Fruit fly (Drosophila melanogaster) whole organism, embryonic: ENCODE data around the gene Tbca.
A peak's percentile ranks its signal among the peaks of the same experiment; 100 is the strongest.

Source experiments
- Bteb2 ChIP-seq: fragments of 200-800 bp; sonication (Bioruptor generic); optimal IDR thresholded peaks from 2 replicates; lab custom pipeline; 2016; ENCODE audit warnings: missing biosample characterization, missing genetic modification characterization
- CG1024 ChIP-seq: fragments of 200-800 bp; sonication (Bioruptor generic); IDR thresholded peaks from 2 replicates; pipeline ENCODE4 v1.3.6; 2022; ENCODE audit warnings: missing biosample characterization, missing genetic modification characterization
- CG10462 ChIP-seq: fragments of 200-800 bp; sonication (Bioruptor generic); optimal IDR thresholded peaks from 2 replicates; lab custom pipeline; 2016; ENCODE audit warnings: missing biosample characterization, missing genetic modification characterization
- CG13287 ChIP-seq: fragments of 200-800 bp; sonication (Bioruptor generic); IDR thresholded peaks from 2 replicates; pipeline ENCODE4 v1.3.6; 2022; ENCODE audit warnings: missing biosample characterization, missing genetic modification characterization; ENCODE audit not compliant: partially characterized antibody
- CG14710 ChIP-seq: fragments of 200-800 bp; sonication (Bioruptor generic); optimal IDR thresholded peaks from 3 replicates; lab custom pipeline; 2019; ENCODE audit warnings: missing biosample characterization, mild to moderate bottlenecking, missing genetic modification characterization, moderate library complexity
- CG15514 ChIP-seq: fragments of 200-800 bp; sonication (Bioruptor generic); optimal IDR thresholded peaks from 3 replicates; lab custom pipeline; 2017; ENCODE audit warnings: missing biosample characterization, missing genetic modification characterization, mild to moderate bottlenecking, moderate library complexity, missing genetic modification reagents
- CG17385 ChIP-seq: fragments of 200-800 bp; sonication (Bioruptor generic); optimal IDR thresholded peaks from 3 replicates; lab custom pipeline; 2018; ENCODE audit warnings: missing biosample characterization, mild to moderate bottlenecking, missing genetic modification characterization
- CG17912 ChIP-seq: fragments of 200-800 bp; sonication (Bioruptor generic); optimal IDR thresholded peaks from 2 replicates; lab custom pipeline; 2018; ENCODE audit warnings: missing biosample characterization, mild to moderate bottlenecking, missing genetic modification characterization
- CG34422 ChIP-seq: fragments of 200-800 bp; sonication (Bioruptor generic); IDR thresholded peaks from 3 replicates; pipeline ENCODE4 v1.3.6; 2022; ENCODE audit warnings: missing biosample characterization, missing genetic modification characterization
- CG5953 ChIP-seq: fragments of 200-800 bp; sonication (Bioruptor generic); IDR thresholded peaks from 2 replicates; pipeline ENCODE4 v1.3.6; 2022; ENCODE audit warnings: missing biosample characterization, missing genetic modification characterization
- CG6689 ChIP-seq: fragments of 200-800 bp; sonication (Bioruptor generic); IDR thresholded peaks from 2 replicates; pipeline ENCODE4 v1.3.6; 2022; ENCODE audit warnings: missing biosample characterization, missing genetic modification characterization
- CG6791 ChIP-seq: fragments of 200-800 bp; sonication (Bioruptor generic); IDR thresholded peaks from 3 replicates; pipeline ENCODE4 v1.3.6; 2022; ENCODE audit warnings: missing biosample characterization, missing genetic modification characterization; ENCODE audit not compliant: partially characterized antibody
- CG9797 ChIP-seq: fragments of 200-800 bp; sonication (Bioruptor generic); optimal IDR thresholded peaks from 3 replicates; lab custom pipeline; 2018; ENCODE audit warnings: missing biosample characterization, mild to moderate bottlenecking, missing genetic modification characterization
- CG9817 ChIP-seq: fragments of 200-800 bp; sonication (Bioruptor generic); optimal IDR thresholded peaks from 2 replicates; lab custom pipeline; 2018; ENCODE audit warnings: missing biosample characterization, mild to moderate bottlenecking, missing genetic modification characterization, moderate library complexity
- Dll ChIP-seq: fragments of 200-800 bp; sonication (Bioruptor generic); IDR thresholded peaks from 4 replicates; pipeline ENCODE4 v1.3.6; 2022; ENCODE audit warnings: missing biosample characterization, missing genetic modification characterization; ENCODE audit not compliant: partially characterized antibody
- Dp ChIP-seq: fragments of 200-800 bp; sonication (Bioruptor generic); optimal IDR thresholded peaks from 2 replicates; lab custom pipeline; 2018; ENCODE audit warnings: missing biosample characterization, mild to moderate bottlenecking, missing genetic modification characterization, moderate library complexity
- Dref ChIP-seq: fragments of 200-800 bp; sonication (Bioruptor generic); IDR thresholded peaks from 2 replicates; pipeline ENCODE4 v1.3.6; 2022; ENCODE audit warnings: missing biosample characterization, missing genetic modification characterization
- Gug ChIP-seq: fragments of 200-800 bp; sonication (Bioruptor generic); IDR thresholded peaks from 4 replicates; pipeline ENCODE4 v1.3.6; 2022; ENCODE audit warnings: missing biosample characterization, missing genetic modification characterization
- H15 ChIP-seq: fragments of 200-800 bp; sonication (Bioruptor generic); IDR thresholded peaks from 3 replicates; pipeline ENCODE4 v1.3.6; 2022; ENCODE audit warnings: missing biosample characterization, missing genetic modification characterization
- HLH4C ChIP-seq: fragments of 200-800 bp; sonication (Bioruptor generic); IDR thresholded peaks from 3 replicates; pipeline ENCODE4 v1.3.6; 2022; ENCODE audit warnings: missing biosample characterization, missing genetic modification characterization; ENCODE audit not compliant: partially characterized antibody
- HmgZ ChIP-seq: fragments of 200-800 bp; sonication (Bioruptor generic); optimal IDR thresholded peaks from 2 replicates; lab custom pipeline; 2018; ENCODE audit warnings: missing biosample characterization, mild to moderate bottlenecking, missing genetic modification characterization
- Hr3 ChIP-seq: fragments of 200-800 bp; sonication (Bioruptor generic); optimal IDR thresholded peaks from 3 replicates; lab custom pipeline; 2016; ENCODE audit warnings: missing biosample characterization, missing genetic modification characterization
- Hr78 ChIP-seq, 2 experiments: fragments of 200-800 bp in 1 of 2; fragments of >200 bp in 1 of 2; sonication (Bioruptor generic) in 1 of 2; optimal IDR thresholded peaks; 2 replicates each; lab custom pipeline; 2017 to 2019; ENCODE audit warnings: missing biosample characterization in 2 of 2, missing genetic modification characterization in 2 of 2, mild to moderate bottlenecking in 1 of 2, moderate library complexity in 1 of 2
- Lim3 ChIP-seq: fragments of 200-800 bp; sonication (Bioruptor generic); IDR thresholded peaks from 2 replicates; pipeline ENCODE4 v1.3.6; 2022; ENCODE audit warnings: missing biosample characterization, missing genetic modification characterization
- Meics ChIP-seq: fragments of 200-800 bp; sonication (Bioruptor generic); optimal IDR thresholded peaks from 2 replicates; lab custom pipeline; 2017; ENCODE audit warnings: missing biosample characterization, mild to moderate bottlenecking, missing genetic modification characterization
- Mes4 ChIP-seq: fragments of 200-800 bp; sonication (Bioruptor generic); optimal IDR thresholded peaks from 2 replicates; lab custom pipeline; 2016; ENCODE audit warnings: missing biosample characterization, missing genetic modification characterization
- Oli ChIP-seq: fragments of 200-800 bp; sonication (Bioruptor generic); optimal IDR thresholded peaks from 2 replicates; lab custom pipeline; 2018; ENCODE audit warnings: missing biosample characterization, mild to moderate bottlenecking, missing genetic modification characterization, moderate library complexity
- Optix ChIP-seq: fragments of 200-800 bp; sonication (Bioruptor generic); IDR thresholded peaks from 3 replicates; pipeline ENCODE4 v1.3.6; 2022; ENCODE audit warnings: missing biosample characterization, missing genetic modification characterization
- PHDP ChIP-seq: fragments of 200-800 bp; sonication (Bioruptor generic); optimal IDR thresholded peaks from 3 replicates; lab custom pipeline; 2018; ENCODE audit warnings: missing biosample characterization, mild to moderate bottlenecking, missing genetic modification characterization, moderate library complexity
- Scr ChIP-seq: fragments of 200-800 bp; sonication (Bioruptor generic); IDR thresholded peaks from 2 replicates; pipeline ENCODE4 v1.3.6; 2022; ENCODE audit warnings: missing biosample characterization, missing genetic modification characterization; ENCODE audit not compliant: partially characterized antibody
- Side ChIP-seq: fragments of 200-800 bp; sonication (Bioruptor generic); optimal IDR thresholded peaks from 2 replicates; lab custom pipeline; 2016; ENCODE audit warnings: missing biosample characterization, missing genetic modification characterization
- Sin3A ChIP-seq: fragments of >200 bp; optimal IDR thresholded peaks from 2 replicates; lab custom pipeline; 2018
- Sry-δ ChIP-seq: fragments of 200-800 bp; sonication (Bioruptor generic); optimal IDR thresholded peaks from 2 replicates; lab custom pipeline; 2016; ENCODE audit warnings: missing biosample characterization, missing genetic modification characterization
- YL-1 ChIP-seq: fragments of 200-800 bp; sonication (Bioruptor generic); optimal IDR thresholded peaks from 3 replicates; lab custom pipeline; 2017; ENCODE audit warnings: missing biosample characterization, mild to moderate bottlenecking, missing genetic modification characterization
- amos ChIP-seq: fragments of 200-800 bp; sonication (Bioruptor generic); IDR thresholded peaks from 2 replicates; pipeline ENCODE4 v1.3.6; 2022; ENCODE audit warnings: missing biosample characterization, missing genetic modification characterization; ENCODE audit not compliant: partially characterized antibody
- bowl ChIP-seq: fragments of 200-800 bp; sonication (Bioruptor generic); IDR thresholded peaks from 2 replicates; pipeline ENCODE4 v1.3.6; 2022; ENCODE audit warnings: missing biosample characterization, missing genetic modification characterization
- gfzf ChIP-seq: fragments of 200-800 bp; sonication (Bioruptor generic); optimal IDR thresholded peaks from 2 replicates; lab custom pipeline; 2016; ENCODE audit warnings: missing biosample characterization, mild to moderate bottlenecking, missing genetic modification characterization, moderate library complexity
- grn ChIP-seq: fragments of 200-800 bp; sonication (Bioruptor generic); optimal IDR thresholded peaks from 3 replicates; lab custom pipeline; 2017; ENCODE audit warnings: missing biosample characterization, missing genetic modification characterization
- lab ChIP-seq: fragments of 200-800 bp; sonication (Bioruptor generic); optimal IDR thresholded peaks from 3 replicates; lab custom pipeline; 2017; ENCODE audit warnings: missing biosample characterization, missing genetic modification characterization, mild to moderate bottlenecking, moderate library complexity, missing genetic modification reagents
- pfk ChIP-seq: fragments of 200-800 bp; sonication (Bioruptor generic); optimal IDR thresholded peaks from 2 replicates; lab custom pipeline; 2018; ENCODE audit warnings: missing biosample characterization, mild to moderate bottlenecking, missing genetic modification characterization, moderate library complexity
- pho ChIP-seq: fragments of 200-800 bp; sonication (Bioruptor generic); optimal IDR thresholded peaks from 2 replicates; lab custom pipeline; 2016; ENCODE audit warnings: missing biosample characterization, missing genetic modification characterization
- pzg ChIP-seq: fragments of 200-800 bp; sonication (Bioruptor generic); optimal IDR thresholded peaks from 3 replicates; lab custom pipeline; 2018; ENCODE audit warnings: missing biosample characterization, mild to moderate bottlenecking, missing genetic modification characterization, moderate library complexity
- sens ChIP-seq: fragments of 200-800 bp; sonication (Bioruptor generic); peaks from one replicate; lab custom pipeline; 2016; ENCODE audit warnings: missing biosample characterization, missing genetic modification characterization
- slou ChIP-seq: fragments of 200-800 bp; sonication (Bioruptor generic); optimal IDR thresholded peaks from 3 replicates; lab custom pipeline; 2016; ENCODE audit warnings: missing biosample characterization, missing genetic modification characterization
- stwl ChIP-seq: fragments of 200-800 bp; sonication (Bioruptor generic); optimal IDR thresholded peaks from 3 replicates; lab custom pipeline; 2018; ENCODE audit warnings: missing biosample characterization, mild to moderate bottlenecking, missing genetic modification characterization, moderate library complexity
- tgo ChIP-seq: fragments of 200-800 bp; sonication (Bioruptor generic); IDR thresholded peaks from 3 replicates; pipeline ENCODE4 v1.3.6; 2022; ENCODE audit warnings: missing biosample characterization, missing genetic modification characterization
- tna ChIP-seq: fragments of 200-800 bp; sonication (Bioruptor generic); IDR thresholded peaks from 2 replicates; pipeline ENCODE4 v1.3.6; 2022; ENCODE audit warnings: missing biosample characterization, missing genetic modification characterization; ENCODE audit not compliant: partially characterized antibody
- twi ChIP-seq: fragments of 200-800 bp; optimal IDR thresholded peaks from 2 replicates; lab custom pipeline; 2019; ENCODE audit warnings: missing biosample characterization, mild to moderate bottlenecking, missing genetic modification characterization, moderate library complexity
- zen ChIP-seq: fragments of 200-800 bp; sonication (Bioruptor generic); optimal IDR thresholded peaks from 3 replicates; lab custom pipeline; 2018; ENCODE audit warnings: missing biosample characterization, mild to moderate bottlenecking, missing genetic modification characterization, moderate library complexity

Tbca gene

dm6 chr3R:31736776-31737175 lies 6.5 kb upstream of the Tbca start, which contains the start of the genes CstF50 and CG11563 (continued):
- peak; percentile 40 for TF ChIP-seq Dp (GFP tag; lab: Kevin White, UChicago)
- peak; percentile 76 for TF ChIP-seq CG13287
- TF ChIP-seq Sry-δ (GFP tag; lab: Kevin White, UChicago) = peak; percentile 88
- peak; percentile 81 for TF ChIP-seq gfzf (GFP tag; lab: Kevin White, UChicago)
- TF ChIP-seq tgo (GFP tag; lab: Robert Waterston, UW) = no peak
- TF ChIP-seq pzg (GFP tag; lab: Kevin White, UChicago) = peak; percentile 74
- peak; percentile 54; the same call in 2 of the 4 replicates for TF ChIP-seq Dll (GFP tag; lab: Robert Waterston, UW)
- TF ChIP-seq YL-1 (GFP tag; lab: Kevin White, UChicago) = peak; percentile 85
- TF ChIP-seq zen (tag; lab: Kevin White, UChicago) = peak; percentile 15
- TF ChIP-seq sens (GFP tag; lab: Kevin White, UChicago) = peak; percentile 48
- no peak for TF ChIP-seq Optix (GFP tag; lab: Robert Waterston, UW)
- peak; percentile 51 for TF ChIP-seq Sin3A (lab: Kevin White, UChicago)
- peak; percentile 6 for TF ChIP-seq grn (GFP tag; lab: Kevin White, UChicago)
- TF ChIP-seq HLH4C = peak; percentile 42; the same call in 2 of the 3 replicates
- TF ChIP-seq HmgZ (tag; lab: Kevin White, UChicago) = peak; percentile 22
- TF ChIP-seq tna (GFP tag; lab: Robert Waterston, UW) = peak; percentile 17; the same call in 1 of the 2 replicates
- TF ChIP-seq CG14710 (tag; lab: Kevin White, UChicago) = peak; percentile 25
- no peak for TF ChIP-seq CG5953 (GFP tag; lab: Robert Waterston, UW)
- peak; percentile 70 for TF ChIP-seq Dref (GFP tag; lab: Robert Waterston, UW)
- peak; percentile 84 for TF ChIP-seq CG9797 (GFP tag; lab: Kevin White, UChicago)
- peak; percentile 81; the same call in 1 of the 3 replicates for TF ChIP-seq CG34422
- TF ChIP-seq Bteb2 (GFP tag; lab: Kevin White, UChicago) = no peak

- TF ChIP-seq bowl (no peak), gfzf (GFP tag; lab: Kevin White, UChicago) (peak; percentile 3), Gug (GFP tag; lab: Robert Waterston, UW) (no peak), Hr3 (GFP tag; lab: Kevin White, UChicago) (no peak), Scr (GFP tag; lab: Robert Waterston, UW) (peak; percentile 53), slou (GFP tag; lab: Kevin White, UChicago) (no peak), twi (tag; lab: Kevin White, UChicago) (no peak), CG6791 (no peak), pho (GFP tag; lab: Kevin White, UChicago) (no peak), CG6689 (GFP tag; lab: Robert Waterston, UW) (peak; percentile 23; the same call in 1 of the 2 replicates), H15 (GFP tag; lab: Robert Waterston, UW) (no peak), PHDP (tag; lab: Kevin White, UChicago) (no peak), CG15514 (peak; percentile 98), Oli (tag; lab: Kevin White, UChicago) (no peak), Lim3 (GFP tag; lab: Robert Waterston, UW) (no peak), amos (GFP tag; lab: Robert Waterston, UW) (0 out of 2 replicates have a peak, but pooled peaks have one; percentile 17), lab (GFP tag; lab: Kevin White, UChicago) (no peak), HmgZ (tag; lab: Kevin White, UChicago) (no peak), CG17912 (GFP tag; lab: Kevin White, UChicago) (no peak), stwl (peak; percentile 20), CG17385 (GFP tag; lab: Kevin White, UChicago) (no peak), CG10462 (no peak), Meics (GFP tag; lab: Kevin White, UChicago) (no peak), CG1024 (GFP tag; lab: Robert Waterston, UW) (no peak), CG9817 (tag; lab: Kevin White, UChicago) (no peak), pfk (GFP tag; lab: Kevin White, UChicago) (no peak), Side (GFP tag; lab: Kevin White, UChicago) (no peak), Hr78 (GFP tag; optimal IDR thresholded peaks at IDR 0.05; lab: Kevin White, UChicago) (no peak), Mes4 (GFP tag; lab: Kevin White, UChicago) (no peak)
Observed at dm6 chr3R:31738060-31738619, 5.2 kb upstream of the Tbca start, which contains the start of gene eEF1alpha2. TSS of gene eEF1alpha2 (plus strand) at chr3R:31738468.
